Fruit fly (Drosophila melanogaster): Measurements from ENCODE around the gene drn.

drn gene

dm6 chr3R:9340076-9340315 is at the start of gene drn:
drn (plus strand) TSS chr3R:9340216.
- TF ChIP-seq Myc (optimal IDR thresholded peaks at IDR 0.05), result no peak
- no peak for TF ChIP-seq Sin3A (optimal IDR thresholded peaks at IDR 0.05)
- no peak for TF ChIP-seq psq (optimal IDR thresholded peaks at IDR 0.05)
- TF ChIP-seq ttk (optimal IDR thresholded peaks at IDR 0.05), result no peak
- TF ChIP-seq insv (optimal IDR thresholded peaks at IDR 0.05), result no peak
- TF ChIP-seq h (optimal IDR thresholded peaks at IDR 0.05), result no peak

DNA sequence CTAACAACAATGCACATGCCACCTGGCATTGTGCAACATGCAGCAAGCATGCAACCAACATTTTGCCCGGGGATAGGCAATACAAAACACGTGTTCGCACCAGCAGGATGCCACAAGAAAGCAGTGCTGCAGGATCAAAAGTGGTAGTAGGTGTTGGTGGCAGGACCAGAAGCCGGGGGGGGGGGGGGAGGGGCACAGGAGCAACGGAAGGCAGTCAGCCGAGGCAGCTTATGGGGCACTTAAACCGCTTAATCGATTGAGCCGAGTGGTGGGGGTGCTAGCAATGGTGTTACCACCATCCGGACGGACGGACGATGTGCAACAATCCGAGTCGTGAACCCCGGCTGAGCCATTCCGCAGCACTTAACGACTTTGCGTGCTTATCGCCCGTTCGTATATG is 42.9 kb upstream of the drn start:
- TF ChIP-seq Myc (optimal IDR thresholded peaks at IDR 0.05) (no peak), insv (optimal IDR thresholded peaks at IDR 0.05) (no peak), psq (optimal IDR thresholded peaks at IDR 0.05) (no peak), ttk (optimal IDR thresholded peaks at IDR 0.05) (no peak), Sin3A (optimal IDR thresholded peaks at IDR 0.05) (no peak), h (optimal IDR thresholded peaks at IDR 0.05) (no peak)

- TF ChIP-seq h (optimal IDR thresholded peaks at IDR 0.05) (no peak), psq (optimal IDR thresholded peaks at IDR 0.05) (no peak), Myc (optimal IDR thresholded peaks at IDR 0.05) (no peak), Sin3A (optimal IDR thresholded peaks at IDR 0.05) (no peak), insv (optimal IDR thresholded peaks at IDR 0.05) (no peak), ttk (optimal IDR thresholded peaks at IDR 0.05) (no peak)
Observed at dm6 chr3R:9321470-9321869, 18.5 kb upstream of the drn start, which contains the start of gene HP1e. HP1e (plus strand) TSS chr3R:9321770.

dm6 chr3R:9328411-9328810 is 11.6 kb upstream of the drn start, which contains the start of gene CG8861:
CG8861 (minus strand) TSS chr3R:9328511.
- TF ChIP-seq psq (optimal IDR thresholded peaks at IDR 0.05) (no peak), ttk (optimal IDR thresholded peaks at IDR 0.05) (no peak), Sin3A (optimal IDR thresholded peaks at IDR 0.05) (no peak), insv (optimal IDR thresholded peaks at IDR 0.05) (no peak), Myc (optimal IDR thresholded peaks at IDR 0.05) (no peak), h (optimal IDR thresholded peaks at IDR 0.05) (no peak)

DNA sequence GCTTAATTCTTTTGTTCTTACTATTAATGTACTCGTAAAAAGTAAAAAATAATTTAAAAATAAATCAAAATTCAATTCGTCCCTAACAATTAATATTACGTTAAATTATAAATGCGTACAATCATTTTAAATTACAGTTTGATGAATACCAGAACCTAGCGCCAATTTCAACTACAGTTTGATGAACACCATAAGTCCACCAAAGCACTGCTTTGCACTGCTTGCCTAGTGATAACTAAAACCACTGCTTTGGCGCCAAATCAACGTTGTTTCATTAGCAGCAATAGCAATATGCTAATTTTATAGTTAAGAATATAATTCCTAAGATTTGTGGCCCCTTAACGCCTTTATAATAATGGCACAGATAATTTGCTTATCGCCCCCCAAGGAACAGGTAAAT is 11.2 kb upstream of the drn start:
- TF ChIP-seq psq (optimal IDR thresholded peaks at IDR 0.05) (no peak), h (optimal IDR thresholded peaks at IDR 0.05) (no peak), Sin3A (optimal IDR thresholded peaks at IDR 0.05) (no peak), ttk (optimal IDR thresholded peaks at IDR 0.05) (no peak), insv (optimal IDR thresholded peaks at IDR 0.05) (no peak), Myc (optimal IDR thresholded peaks at IDR 0.05) (no peak)

DNA sequence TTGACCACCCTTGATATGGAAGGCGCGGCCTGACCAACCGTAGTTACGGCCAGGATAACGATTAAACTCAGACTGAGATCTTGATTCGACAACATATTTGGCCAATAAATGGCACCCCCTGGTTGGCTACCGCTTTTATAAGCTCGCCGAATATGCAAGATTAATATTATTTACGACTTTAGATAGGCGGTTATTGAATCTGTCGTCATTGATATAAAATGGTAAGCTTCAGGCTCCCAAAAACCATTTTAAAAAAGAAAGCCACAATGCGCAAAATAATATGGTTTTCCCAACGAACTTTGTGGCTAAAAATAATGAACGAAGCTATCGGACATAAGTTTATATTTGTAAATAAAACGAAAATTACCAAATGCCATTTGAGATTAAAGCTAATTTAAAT is 9.8 kb upstream of the drn start, which contains the start of gene CG12951:
CG12951 (minus strand) TSS at position 101 of the 400 bp plus-strand sequence.
- no peak for TF ChIP-seq psq (optimal IDR thresholded peaks at IDR 0.05)
- no peak for TF ChIP-seq insv (optimal IDR thresholded peaks at IDR 0.05)

DNA sequence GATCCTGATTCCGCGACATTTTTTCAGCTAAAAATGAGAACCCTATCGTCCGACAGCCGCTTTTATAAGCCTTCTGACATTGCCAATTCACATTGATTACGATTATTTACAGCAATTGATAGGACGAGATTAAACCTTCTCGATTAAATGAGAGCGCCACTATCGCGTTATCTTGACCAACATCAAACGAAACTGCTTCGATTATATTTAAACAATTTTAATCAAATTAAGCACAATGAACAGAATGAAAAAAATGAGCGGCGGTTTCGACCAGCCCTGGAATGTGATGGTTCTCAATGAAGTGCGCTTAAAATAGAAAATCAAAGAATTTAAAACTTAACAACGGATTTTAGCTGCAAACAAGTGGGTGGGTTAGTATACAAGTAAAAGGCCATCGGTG is 8.2 kb upstream of the drn start, which contains the start of gene CG16749:
CG16749 (minus strand) TSS at position 25 of the 400 bp plus-strand sequence.
- no peak for TF ChIP-seq h (optimal IDR thresholded peaks at IDR 0.05)
- no peak for TF ChIP-seq ttk (optimal IDR thresholded peaks at IDR 0.05)
- no peak for TF ChIP-seq insv (optimal IDR thresholded peaks at IDR 0.05)
- TF ChIP-seq psq (optimal IDR thresholded peaks at IDR 0.05), result no peak
- no peak for TF ChIP-seq Sin3A (optimal IDR thresholded peaks at IDR 0.05)
- no peak for TF ChIP-seq Myc (optimal IDR thresholded peaks at IDR 0.05)

DNA sequence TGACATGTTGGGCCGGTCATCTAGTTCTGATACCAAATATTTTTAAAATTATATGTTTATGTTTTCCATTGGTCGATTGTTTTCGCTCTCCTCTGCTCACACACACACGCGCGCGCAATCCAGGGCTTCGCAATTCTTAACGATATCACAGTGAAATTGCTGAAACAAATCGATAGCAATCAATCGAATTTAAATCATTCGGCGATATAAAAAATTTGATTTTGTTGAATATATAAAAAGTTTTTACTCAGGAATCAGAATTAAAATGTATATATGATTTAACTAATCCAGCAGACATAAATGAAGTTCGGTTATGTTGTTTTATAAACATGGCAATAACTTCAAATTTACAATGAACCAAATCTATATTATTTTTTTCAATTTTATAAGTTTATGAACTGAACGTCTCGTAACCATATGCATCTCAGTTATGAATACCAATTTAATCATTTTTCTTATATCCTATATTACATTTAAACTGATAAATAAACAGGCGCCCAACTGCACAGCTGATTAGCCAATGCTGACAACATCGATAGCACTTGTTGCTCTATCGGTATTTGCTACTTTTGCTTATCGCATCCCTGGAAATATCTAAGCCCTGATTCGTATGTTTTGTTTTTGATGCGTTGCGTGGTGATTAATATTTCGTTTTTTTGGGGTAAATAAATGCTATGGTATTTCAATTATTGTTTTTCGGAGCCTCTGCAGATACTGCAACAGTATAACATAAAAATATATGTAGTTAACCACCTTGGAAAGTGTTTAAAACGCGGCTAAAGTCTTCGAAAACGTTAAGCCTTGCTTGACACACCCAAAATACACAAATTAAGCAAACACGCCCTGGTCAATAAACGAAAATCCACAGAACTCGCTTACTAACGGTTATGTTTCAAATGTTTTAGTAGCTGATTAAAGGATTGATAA is 5.2 kb upstream of the drn start, which contains the start of the genes Aduk and pasi2:
Aduk (minus strand) TSS at position 123 of the 927 bp plus-strand sequence.
pasi2 (plus strand) TSS at position 579 of the 927 bp plus-strand sequence.
- TF ChIP-seq psq (optimal IDR thresholded peaks at IDR 0.05) (no peak), Sin3A (optimal IDR thresholded peaks at IDR 0.05) (no peak), Myc (optimal IDR thresholded peaks at IDR 0.05) (no peak), insv (optimal IDR thresholded peaks at IDR 0.05) (no peak), h (optimal IDR thresholded peaks at IDR 0.05) (no peak), ttk (optimal IDR thresholded peaks at IDR 0.05) (no peak)

- no peak for TF ChIP-seq Myc (optimal IDR thresholded peaks at IDR 0.05)
Observed at dm6 chr3R:9337402-9338254, 2.4 kb upstream of the drn start.

- TF ChIP-seq ttk (optimal IDR thresholded peaks at IDR 0.05), result no peak
- no peak for TF ChIP-seq psq (optimal IDR thresholded peaks at IDR 0.05)
- TF ChIP-seq Sin3A (optimal IDR thresholded peaks at IDR 0.05), result no peak
Observed at dm6 chr3R:9338771-9339170, 1.2 kb upstream of the drn start.

dm6 chr3R:9339176-9340075 is 590 bp upstream of the drn start:
- TF ChIP-seq psq (optimal IDR thresholded peaks at IDR 0.05), result no peak
- TF ChIP-seq h (optimal IDR thresholded peaks at IDR 0.05), result no peak
- TF ChIP-seq Myc (optimal IDR thresholded peaks at IDR 0.05), result no peak
- no peak for TF ChIP-seq Sin3A (optimal IDR thresholded peaks at IDR 0.05)
- TF ChIP-seq ttk (optimal IDR thresholded peaks at IDR 0.05), result no peak
- no peak for TF ChIP-seq insv (optimal IDR thresholded peaks at IDR 0.05)
